1 fruit fly cellular context compared by ENCODE assay signal in the genomic region with DNA sequence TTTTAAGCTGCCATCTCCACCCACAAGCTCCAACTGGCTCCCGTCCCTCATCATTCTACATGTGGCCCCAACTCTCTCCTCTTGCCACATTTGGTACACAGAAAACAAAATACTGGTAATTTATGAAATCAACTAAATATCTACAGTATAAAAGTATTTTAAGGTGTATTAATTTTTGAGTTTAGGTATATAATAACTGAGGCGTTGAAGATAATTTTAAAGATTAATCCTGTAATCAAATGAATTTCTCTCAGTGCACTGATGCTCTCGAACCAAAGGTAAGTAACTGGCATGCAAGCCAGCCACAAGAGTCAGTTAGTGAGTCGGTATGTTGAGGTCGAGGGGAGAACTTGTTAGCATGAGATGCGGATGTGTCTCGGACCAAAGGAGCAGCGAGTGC.
TF ChIP-seq lines count a peak whose summit lies in the region.

No protein-coding gene starts in this region.

TF ChIP-seq in whole organism, embryonic, 481 proteins besides CTCF, POLR2A, EP300 and RAD21 (continued from another document and continues in another):
- no peak for TF ChIP-seq pfk (GFP tag; optimal IDR thresholded peaks at IDR 0.05; lab: Kevin White, UChicago)
- TF ChIP-seq BEAF-32 (GFP tag; optimal IDR thresholded peaks at IDR 0.05; lab: Kevin White, UChicago), result no peak
- TF ChIP-seq CG10366 (GFP tag; IDR thresholded peaks at IDR 0.05; lab: Robert Waterston, UW), result no peak
- TF ChIP-seq Stat92E (GFP tag; optimal IDR thresholded peaks at IDR 0.05; lab: Kevin White, UChicago), result no peak
- TF ChIP-seq Abd-B (GFP tag; optimal IDR thresholded peaks at IDR 0.05; lab: Kevin White, UChicago), result no peak
- TF ChIP-seq CkIIα-i1 (GFP tag; IDR thresholded peaks at IDR 0.05; lab: Robert Waterston, UW), result no peak
- peak; percentile 20 for TF ChIP-seq ems (GFP tag; optimal IDR thresholded peaks at IDR 0.05; lab: Kevin White, UChicago)
- peak; percentile 4 for TF ChIP-seq CG7556 (GFP tag; optimal IDR thresholded peaks at IDR 0.05; lab: Kevin White, UChicago)
- TF ChIP-seq sisA (GFP tag; IDR thresholded peaks at IDR 0.05; lab: Robert Waterston, UW), result no peak
- peak; percentile 34 for TF ChIP-seq CG7839 (tag; optimal IDR thresholded peaks at IDR 0.05; lab: Kevin White, UChicago)
- TF ChIP-seq lov (optimal IDR thresholded peaks at IDR 0.05; lab: Kevin White, UChicago), result no peak
- no peak for TF ChIP-seq lov (GFP tag; IDR thresholded peaks at IDR 0.05; lab: Robert Waterston, UW)
- peak in 1 of 2 experiments; percentile 11 for TF ChIP-seq dpn (GFP tag; optimal IDR thresholded peaks at IDR 0.05; lab: Kevin White, UChicago)
- TF ChIP-seq HLH3B (GFP tag; IDR thresholded peaks at IDR 0.05; lab: Robert Waterston, UW), result no peak
- no peak for TF ChIP-seq D (optimal IDR thresholded peaks at IDR 0.05; lab: Kevin White, UChicago)
- TF ChIP-seq D (GFP tag; optimal IDR thresholded peaks at IDR 0.05; lab: Kevin White, UChicago), result peak; percentile 5
- no peak for TF ChIP-seq otp (GFP tag; IDR thresholded peaks at IDR 0.05; lab: Robert Waterston, UW)
- no peak for TF ChIP-seq Bgb (GFP tag; IDR thresholded peaks at IDR 0.05; lab: Robert Waterston, UW; ENCODE audit: partially characterized antibody)
- TF ChIP-seq stwl (tag; optimal IDR thresholded peaks at IDR 0.05; lab: Kevin White, UChicago), result no peak
- TF ChIP-seq CG9437 (GFP tag; optimal IDR thresholded peaks at IDR 0.05; lab: Kevin White, UChicago), result no peak
- peak; percentile 56 for TF ChIP-seq gem (tag; optimal IDR thresholded peaks at IDR 0.05; lab: Kevin White, UChicago)
- no peak for TF ChIP-seq CG9215 (GFP tag; IDR thresholded peaks at IDR 0.05; lab: Robert Waterston, UW)
- TF ChIP-seq jigr1 (GFP tag; IDR thresholded peaks at IDR 0.05; lab: Robert Waterston, UW), result no peak
- no peak for TF ChIP-seq tna (GFP tag; IDR thresholded peaks at IDR 0.05; lab: Robert Waterston, UW; ENCODE audit: partially characterized antibody)
- no peak for TF ChIP-seq CG8478 (optimal IDR thresholded peaks at IDR 0.05; lab: Kevin White, UChicago)
- TF ChIP-seq MBD-R2 (GFP tag; IDR thresholded peaks at IDR 0.05; lab: Robert Waterston, UW), result no peak
- no peak for TF ChIP-seq bowl (GFP tag; IDR thresholded peaks at IDR 0.05; lab: Robert Waterston, UW)
- TF ChIP-seq CG17186 (GFP tag; optimal IDR thresholded peaks at IDR 0.05; lab: Kevin White, UChicago), result no peak
- TF ChIP-seq ro (GFP tag; IDR thresholded peaks at IDR 0.05; lab: Robert Waterston, UW), result no peak
- TF ChIP-seq twi (tag; optimal IDR thresholded peaks at IDR 0.05; lab: Kevin White, UChicago), result no peak
- no peak for TF ChIP-seq CG31224 (GFP tag; IDR thresholded peaks at IDR 0.05; lab: Robert Waterston, UW)
- TF ChIP-seq CG10462 (GFP tag; optimal IDR thresholded peaks at IDR 0.05; lab: Kevin White, UChicago), result no peak
- TF ChIP-seq CG8290 (GFP tag; optimal IDR thresholded peaks at IDR 0.05; lab: Kevin White, UChicago), result no peak
- TF ChIP-seq CG8290 (tag; optimal IDR thresholded peaks at IDR 0.05; lab: Kevin White, UChicago), result no peak
- TF ChIP-seq HHEX (GFP tag; optimal IDR thresholded peaks at IDR 0.05; lab: Kevin White, UChicago), result no peak
- no peak for TF ChIP-seq CG32767 (GFP tag; IDR thresholded peaks at IDR 0.05; lab: Robert Waterston, UW)
- TF ChIP-seq CG8944 (GFP tag; optimal IDR thresholded peaks at IDR 0.05; lab: Kevin White, UChicago), result no peak
- TF ChIP-seq CG4282 (GFP tag; optimal IDR thresholded peaks at IDR 0.05; lab: Kevin White, UChicago), result no peak
- TF ChIP-seq CG15479 (GFP tag; optimal IDR thresholded peaks at IDR 0.05; lab: Kevin White, UChicago), result no peak
- TF ChIP-seq CG4424 (GFP tag; optimal IDR thresholded peaks at IDR 0.05; lab: Kevin White, UChicago), result peak; percentile 32
- no peak for TF ChIP-seq ash1 (GFP tag; optimal IDR thresholded peaks at IDR 0.05; lab: Kevin White, UChicago)
- peak; percentile 32 for TF ChIP-seq Ets65A (GFP tag; lab: Kevin White, UChicago)
- TF ChIP-seq H2.0 (GFP tag; IDR thresholded peaks at IDR 0.05; lab: Robert Waterston, UW), result peak; percentile 19; the same call in 1 of the 2 replicates
- no peak for TF ChIP-seq cad (GFP tag; optimal IDR thresholded peaks at IDR 0.05; lab: Kevin White, UChicago)
- no peak for TF ChIP-seq Antp (GFP tag; optimal IDR thresholded peaks at IDR 0.05; lab: Kevin White, UChicago)
- no peak for TF ChIP-seq hth (optimal IDR thresholded peaks at IDR 0.05; lab: Kevin White, UChicago)
- no peak for TF ChIP-seq CG3838 (GFP tag; optimal IDR thresholded peaks at IDR 0.05; lab: Kevin White, UChicago)
- TF ChIP-seq dm (GFP tag; optimal IDR thresholded peaks at IDR 0.05; lab: Kevin White, UChicago), result no peak
- TF ChIP-seq CG13894 (tag; optimal IDR thresholded peaks at IDR 0.05; lab: Kevin White, UChicago), result no peak
- TF ChIP-seq Dll (GFP tag; IDR thresholded peaks at IDR 0.05; lab: Robert Waterston, UW; ENCODE audit: partially characterized antibody), result no peak
- no peak for TF ChIP-seq CG42726 (GFP tag; IDR thresholded peaks at IDR 0.05; lab: Robert Waterston, UW; ENCODE audit: partially characterized antibody)
- no peak for TF ChIP-seq pan (optimal IDR thresholded peaks at IDR 0.05; lab: Kevin White, UChicago)
- TF ChIP-seq pan (GFP tag; optimal IDR thresholded peaks at IDR 0.05 in 1 of 2, IDR thresholded peaks at IDR 0.05 in 1 of 2), result no peak
- TF ChIP-seq pho (GFP tag; optimal IDR thresholded peaks at IDR 0.05; lab: Kevin White, UChicago), result no peak
- TF ChIP-seq gsb-n (tag; optimal IDR thresholded peaks at IDR 0.05; lab: Kevin White, UChicago), result peak; percentile 29
- TF ChIP-seq ara (GFP tag; IDR thresholded peaks at IDR 0.05; lab: Robert Waterston, UW), result 0 out of 2 replicates have a peak, but pooled peaks have one; percentile 22
- peak; percentile 37 for TF ChIP-seq CG1603 (tag; optimal IDR thresholded peaks at IDR 0.05; lab: Kevin White, UChicago)
- peak; percentile 46 for TF ChIP-seq phol (tag; optimal IDR thresholded peaks at IDR 0.05; lab: Kevin White, UChicago)
- peak; percentile 54 for TF ChIP-seq CG10979 (tag; optimal IDR thresholded peaks at IDR 0.05; lab: Kevin White, UChicago)
- TF ChIP-seq lab (GFP tag; optimal IDR thresholded peaks at IDR 0.05; lab: Kevin White, UChicago), result peak; percentile 27
- peak; percentile 37 for TF ChIP-seq CG14710 (tag; optimal IDR thresholded peaks at IDR 0.05; lab: Kevin White, UChicago)
- TF ChIP-seq CG4707 (GFP tag; optimal IDR thresholded peaks at IDR 0.05; lab: Kevin White, UChicago), result no peak
- TF ChIP-seq grau (tag; optimal IDR thresholded peaks at IDR 0.05; lab: Kevin White, UChicago), result peak; percentile 7
- no peak for TF ChIP-seq mld (GFP tag; IDR thresholded peaks at IDR 0.05; lab: Robert Waterston, UW; ENCODE audit: partially characterized antibody)
- no peak for TF ChIP-seq hkb (optimal IDR thresholded peaks at IDR 0.05; lab: Kevin White, UChicago)
- TF ChIP-seq hkb (GFP tag; IDR thresholded peaks at IDR 0.05; lab: Robert Waterston, UW), result peak; percentile 22; the same call in 1 of the 2 replicates
- TF ChIP-seq odd (GFP tag; optimal IDR thresholded peaks at IDR 0.05; lab: Kevin White, UChicago), result no peak
- no peak for TF ChIP-seq CG8359 (GFP tag; optimal IDR thresholded peaks at IDR 0.05; lab: Kevin White, UChicago; ENCODE audit: borderline replicate concordance)
- TF ChIP-seq CG17359 (tag; optimal IDR thresholded peaks at IDR 0.05; lab: Kevin White, UChicago), result peak; percentile 41
- TF ChIP-seq Dad (GFP tag; optimal IDR thresholded peaks at IDR 0.05; lab: Kevin White, UChicago), result no peak
- TF ChIP-seq Hr39 (optimal IDR thresholded peaks at IDR 0.05; lab: Kevin White, UChicago), result no peak
- TF ChIP-seq bsh (GFP tag; optimal IDR thresholded peaks at IDR 0.05; lab: Kevin White, UChicago), result peak; percentile 67 to 69
- TF ChIP-seq bab2 (GFP tag; optimal IDR thresholded peaks at IDR 0.05; lab: Kevin White, UChicago), result peak; percentile 16
- no peak for TF ChIP-seq lilli (GFP tag; optimal IDR thresholded peaks at IDR 0.05; lab: Kevin White, UChicago)
- no peak for TF ChIP-seq CG15073 (GFP tag; optimal IDR thresholded peaks at IDR 0.05; lab: Kevin White, UChicago)
- TF ChIP-seq CG3995 (GFP tag; optimal IDR thresholded peaks at IDR 0.05; lab: Kevin White, UChicago), result no peak
- no peak for TF ChIP-seq CG1529 (GFP tag; optimal IDR thresholded peaks at IDR 0.05; lab: Kevin White, UChicago)
- peak; percentile 58 for TF ChIP-seq lbe (GFP tag; optimal IDR thresholded peaks at IDR 0.05; lab: Kevin White, UChicago)
- TF ChIP-seq CG8281 (tag; optimal IDR thresholded peaks at IDR 0.05; lab: Kevin White, UChicago), result no peak
- TF ChIP-seq CG9727 (GFP tag; optimal IDR thresholded peaks at IDR 0.05; lab: Kevin White, UChicago), result peak; percentile 13
- TF ChIP-seq her (GFP tag; optimal IDR thresholded peaks at IDR 0.05; lab: Kevin White, UChicago), result no peak
- TF ChIP-seq sqz (GFP tag; optimal IDR thresholded peaks at IDR 0.05; lab: Kevin White, UChicago), result no peak
- peak; percentile 8 for TF ChIP-seq PHDP (tag; optimal IDR thresholded peaks at IDR 0.05; lab: Kevin White, UChicago)
- no peak for TF ChIP-seq mam (GFP tag; optimal IDR thresholded peaks at IDR 0.05; lab: Kevin White, UChicago)
- no peak for TF ChIP-seq tll (GFP tag; optimal IDR thresholded peaks at IDR 0.05; lab: Kevin White, UChicago)
- no peak for TF ChIP-seq pros (GFP tag; optimal IDR thresholded peaks at IDR 0.05; lab: Kevin White, UChicago)
- TF ChIP-seq CG11085 (GFP tag; IDR thresholded peaks at IDR 0.05; lab: Robert Waterston, UW), result no peak
- TF ChIP-seq corto (GFP tag; optimal IDR thresholded peaks at IDR 0.05; lab: Kevin White, UChicago), result peak; percentile 13
- no peak for TF ChIP-seq oc (tag; optimal IDR thresholded peaks at IDR 0.05; lab: Kevin White, UChicago)
- TF ChIP-seq cwo (GFP tag; optimal IDR thresholded peaks at IDR 0.05; lab: Kevin White, UChicago), result no peak
- no peak for TF ChIP-seq CG13123 (GFP tag; optimal IDR thresholded peaks at IDR 0.05; lab: Kevin White, UChicago)
- TF ChIP-seq CG12071 (GFP tag; optimal IDR thresholded peaks at IDR 0.05; lab: Kevin White, UChicago), result no peak
- peak; percentile 19 for TF ChIP-seq tin (GFP tag; optimal IDR thresholded peaks at IDR 0.05; lab: Kevin White, UChicago)
- TF ChIP-seq dmrt11E (tag; optimal IDR thresholded peaks at IDR 0.05; lab: Kevin White, UChicago), result peak; percentile 55
- TF ChIP-seq unpg (GFP tag; optimal IDR thresholded peaks at IDR 0.05; lab: Kevin White, UChicago), result peak; percentile 36
- TF ChIP-seq Xrp1 (GFP tag; IDR thresholded peaks at IDR 0.05; lab: Robert Waterston, UW), result peak; percentile 58; the same call in 1 of the 2 replicates
- TF ChIP-seq Ptx1 (GFP tag; IDR thresholded peaks at IDR 0.05; lab: Robert Waterston, UW), result no peak
- TF ChIP-seq Usf (GFP tag; optimal IDR thresholded peaks at IDR 0.05; lab: Kevin White, UChicago), result no peak
- TF ChIP-seq CG8089 (GFP tag; optimal IDR thresholded peaks at IDR 0.05; lab: Kevin White, UChicago), result no peak
- no peak for TF ChIP-seq ssp (GFP tag; IDR thresholded peaks at IDR 0.05; lab: Robert Waterston, UW)
- no peak for TF ChIP-seq crol (GFP tag; IDR thresholded peaks at IDR 0.05; lab: Robert Waterston, UW)
- TF ChIP-seq Dek (tag; optimal IDR thresholded peaks at IDR 0.05; lab: Kevin White, UChicago), result no peak
- no peak for TF ChIP-seq Atf3 (GFP tag; optimal IDR thresholded peaks at IDR 0.05; lab: Kevin White, UChicago)
- TF ChIP-seq trem (tag; optimal IDR thresholded peaks at IDR 0.05; lab: Kevin White, UChicago), result no peak
- no peak for TF ChIP-seq vnd (GFP tag; IDR thresholded peaks at IDR 0.05; lab: Robert Waterston, UW; ENCODE audit: partially characterized antibody)
- TF ChIP-seq Awh (GFP tag; IDR thresholded peaks at IDR 0.05; lab: Robert Waterston, UW), result no peak
- TF ChIP-seq CG17361 (GFP tag; IDR thresholded peaks at IDR 0.05; lab: Robert Waterston, UW), result 0 out of 3 replicates have a peak, but pooled peaks have one; percentile 21
- TF ChIP-seq CG17829 (tag; optimal IDR thresholded peaks at IDR 0.05; lab: Kevin White, UChicago), result peak; percentile 12
- no peak for TF ChIP-seq trh (GFP tag; optimal IDR thresholded peaks at IDR 0.05; lab: Kevin White, UChicago)
- no peak for TF ChIP-seq CG10959 (GFP tag; IDR thresholded peaks at IDR 0.05; lab: Robert Waterston, UW)
- TF ChIP-seq dysf (GFP tag; IDR thresholded peaks at IDR 0.05; lab: Robert Waterston, UW), result no peak
- no peak for TF ChIP-seq nerfin-2 (GFP tag; IDR thresholded peaks at IDR 0.05; lab: Robert Waterston, UW; ENCODE audit: partially characterized antibody)
- no peak for TF ChIP-seq NFAT (GFP tag; IDR thresholded peaks at IDR 0.05; lab: Robert Waterston, UW)
- TF ChIP-seq CG6689 (GFP tag; IDR thresholded peaks at IDR 0.05; lab: Robert Waterston, UW), result peak; percentile 32; the same call in 1 of the 2 replicates
- TF ChIP-seq CG32532 (GFP tag; IDR thresholded peaks at IDR 0.05; lab: Robert Waterston, UW), result no peak
- no peak for TF ChIP-seq Max (GFP tag; optimal IDR thresholded peaks at IDR 0.05; lab: Kevin White, UChicago)
- TF ChIP-seq unc-4 (GFP tag; IDR thresholded peaks at IDR 0.05; lab: Robert Waterston, UW; ENCODE audit: partially characterized antibody), result no peak
- no peak for TF ChIP-seq exex (tag; optimal IDR thresholded peaks at IDR 0.05; lab: Kevin White, UChicago)
- TF ChIP-seq Pdp1 (GFP tag; optimal IDR thresholded peaks at IDR 0.05; lab: Kevin White, UChicago), result peak in 1 of 2 experiments; percentile 2
- 0 out of 2 replicates have a peak, but pooled peaks have one; percentile 19 for TF ChIP-seq CG43689 (GFP tag; IDR thresholded peaks at IDR 0.05; lab: Robert Waterston, UW)
- TF ChIP-seq Six4 (GFP tag; optimal IDR thresholded peaks at IDR 0.05; lab: Kevin White, UChicago), result no peak
- TF ChIP-seq CG4404 (GFP tag; IDR thresholded peaks at IDR 0.05; lab: Robert Waterston, UW), result no peak
- TF ChIP-seq CG2678 (tag; optimal IDR thresholded peaks at IDR 0.05; lab: Kevin White, UChicago), result peak; percentile 29
- TF ChIP-seq CG31441 (GFP tag; IDR thresholded peaks at IDR 0.05; lab: Robert Waterston, UW), result peak; percentile 40; the same call in 1 of the 2 replicates
- no peak for TF ChIP-seq CG17385 (GFP tag; optimal IDR thresholded peaks at IDR 0.05; lab: Kevin White, UChicago)
- TF ChIP-seq repo (GFP tag; optimal IDR thresholded peaks at IDR 0.05; lab: Kevin White, UChicago), result no peak
- TF ChIP-seq croc (GFP tag; conservative IDR thresholded peaks at IDR 0.05; lab: Robert Waterston, UW), result no peak
- no peak for TF ChIP-seq CG7271 (tag; optimal IDR thresholded peaks at IDR 0.05; lab: Kevin White, UChicago)
- TF ChIP-seq Drgx (GFP tag; IDR thresholded peaks at IDR 0.05; lab: Robert Waterston, UW), result peak; percentile 75
- TF ChIP-seq CG18262 (tag; optimal IDR thresholded peaks at IDR 0.05; lab: Kevin White, UChicago), result peak; percentile 41
- TF ChIP-seq CG1233 (GFP tag; optimal IDR thresholded peaks at IDR 0.05; lab: Kevin White, UChicago), result no peak
